Worm (Caenorhabditis elegans) whole organism, mixed stage, embryonic: Measurements from ENCODE around the gene fbxb-58.

ENCODE experiments used
- M03D4.4 ChIP-seq: sonication (generic microtip); optimal IDR thresholded peaks from 2 replicates; lab custom pipeline; 2017; ENCODE audit warnings: mild to moderate bottlenecking, missing genetic modification characterization, missing compliant biosample characterization
- bed-3 ChIP-seq: fragments of 200-800 bp; sonication (Bioruptor generic); optimal IDR thresholded peaks from 3 replicates; lab custom pipeline; 2018; ENCODE audit warnings: mild to moderate bottlenecking, missing genetic modification characterization, moderate library complexity, missing compliant biosample characterization
- blmp-1 ChIP-seq: fragments of 150-350 bp; optimal IDR thresholded peaks from 2 replicates; lab custom pipeline; 2014; ENCODE audit warnings: missing biosample characterization, missing genetic modification characterization
- ceh-39 ChIP-seq: fragments of 150-350 bp; optimal IDR thresholded peaks from 2 replicates; lab custom pipeline; 2014; ENCODE audit warnings: missing biosample characterization, missing genetic modification characterization
- ceh-43 ChIP-seq: fragments of 200-800 bp; sonication (Bioruptor generic); optimal IDR thresholded peaks from 2 replicates; lab custom pipeline; 2018; ENCODE audit warnings: mild to moderate bottlenecking, missing genetic modification characterization, moderate library complexity, missing compliant biosample characterization
- ceh-83 ChIP-seq: fragments of 200-800 bp; sonication (Bioruptor generic); optimal IDR thresholded peaks from 2 replicates; lab custom pipeline; 2018; ENCODE audit warnings: mild to moderate bottlenecking, missing genetic modification characterization, missing compliant biosample characterization
- ces-1 ChIP-seq: fragments of 150-350 bp; optimal IDR thresholded peaks from 2 replicates; lab custom pipeline; 2014; ENCODE audit warnings: missing biosample characterization, missing genetic modification reagents, missing genetic modification characterization
- cnd-1 ChIP-seq: fragments of 200-800 bp; sonication (Bioruptor generic); optimal IDR thresholded peaks from 2 replicates; lab custom pipeline; 2018; ENCODE audit warnings: mild to moderate bottlenecking, missing genetic modification characterization, missing compliant biosample characterization
- drap-1 ChIP-seq: fragments of 200-800 bp; sonication (Bioruptor generic); optimal IDR thresholded peaks from 3 replicates; lab custom pipeline; 2018; ENCODE audit warnings: mild to moderate bottlenecking, missing genetic modification characterization, missing compliant biosample characterization
- elt-1 ChIP-seq: sonication (generic microtip); optimal IDR thresholded peaks from 2 replicates; lab custom pipeline; 2017; ENCODE audit warnings: missing genetic modification characterization, mild to moderate bottlenecking, missing compliant biosample characterization, antibody characterized with exemption, moderate library complexity, borderline replicate concordance; ENCODE audit not compliant: insufficient read depth
- elt-3 ChIP-seq: fragments of 150-350 bp; optimal IDR thresholded peaks from 2 replicates; lab custom pipeline; 2014; ENCODE audit warnings: missing biosample characterization, missing genetic modification characterization
- flh-1 ChIP-seq: fragments of 200-800 bp; sonication (Bioruptor generic); optimal IDR thresholded peaks from 2 replicates; lab custom pipeline; 2018; ENCODE audit warnings: mild to moderate bottlenecking, missing genetic modification characterization, moderate library complexity, missing compliant biosample characterization
- ham-2 ChIP-seq: fragments of 200-800 bp; sonication (Bioruptor generic); optimal IDR thresholded peaks from 2 replicates; lab custom pipeline; 2018; ENCODE audit warnings: mild to moderate bottlenecking, missing genetic modification characterization, missing compliant biosample characterization
- hlh-1 ChIP-seq: fragments of 150-350 bp; optimal IDR thresholded peaks from 2 replicates; lab custom pipeline; 2014; ENCODE audit warnings: missing biosample characterization, missing genetic modification reagents, missing genetic modification characterization
- lin-13 ChIP-seq: fragments of 150-350 bp; optimal IDR thresholded peaks from 2 replicates; lab custom pipeline; 2014; ENCODE audit warnings: missing biosample characterization, missing genetic modification characterization
- lin-32 ChIP-seq: fragments of 200-800 bp; sonication (Bioruptor generic); optimal IDR thresholded peaks from 2 replicates; lab custom pipeline; 2018; ENCODE audit warnings: mild to moderate bottlenecking, missing genetic modification characterization, missing compliant biosample characterization
- lsy-2 ChIP-seq: fragments of 150-350 bp; optimal IDR thresholded peaks from 2 replicates; lab custom pipeline; 2014; ENCODE audit warnings: missing biosample characterization, missing genetic modification characterization
- mab-5 ChIP-seq: fragments of 150-350 bp; optimal IDR thresholded peaks from 2 replicates; lab custom pipeline; 2014; ENCODE audit warnings: missing biosample characterization, missing genetic modification characterization
- mep-1 ChIP-seq: fragments of 150-350 bp; optimal IDR thresholded peaks from 2 replicates; lab custom pipeline; 2017; ENCODE audit warnings: missing biosample characterization, missing genetic modification reagents, missing genetic modification characterization, inconsistent platforms
- mls-2 ChIP-seq: sonication (generic microtip); optimal IDR thresholded peaks from 2 replicates; lab custom pipeline; 2016; ENCODE audit warnings: mild to moderate bottlenecking, missing genetic modification characterization, moderate library complexity, missing compliant biosample characterization
- nhr-12 ChIP-seq: fragments of 150-350 bp; optimal IDR thresholded peaks from 2 replicates; lab custom pipeline; 2014; ENCODE audit warnings: missing biosample characterization, missing genetic modification characterization
- nhr-2 ChIP-seq: fragments of 150-350 bp; optimal IDR thresholded peaks from 2 replicates; lab custom pipeline; 2014; ENCODE audit warnings: missing biosample characterization, missing genetic modification characterization
- nhr-237 ChIP-seq: fragments of 150-350 bp; optimal IDR thresholded peaks from 2 replicates; lab custom pipeline; 2014; ENCODE audit warnings: missing biosample characterization, missing genetic modification characterization
- nhr-28 ChIP-seq: fragments of 150-350 bp; optimal IDR thresholded peaks from 2 replicates; lab custom pipeline; 2014; ENCODE audit warnings: missing biosample characterization, missing genetic modification characterization
- nhr-76 ChIP-seq: sonication (generic microtip); optimal IDR thresholded peaks from 2 replicates; lab custom pipeline; 2017; ENCODE audit warnings: missing biosample characterization, missing genetic modification characterization
- pha-4 ChIP-seq: fragments of 150-350 bp; optimal IDR thresholded peaks from 2 replicates; lab custom pipeline; 2018; ENCODE audit warnings: missing biosample characterization, missing genetic modification reagents, missing genetic modification characterization
- sem-2 ChIP-seq: fragments of 200-800 bp; sonication (Bioruptor generic); optimal IDR thresholded peaks from 2 replicates; lab custom pipeline; 2018; ENCODE audit warnings: mild to moderate bottlenecking, missing genetic modification characterization, missing compliant biosample characterization
- snpc-4 ChIP-seq: fragments of 150-350 bp; optimal IDR thresholded peaks from 2 replicates; lab custom pipeline; 2014; ENCODE audit warnings: missing biosample characterization, missing genetic modification characterization
- tbx-8 ChIP-seq: fragments of 200-800 bp; sonication (Bioruptor generic); optimal IDR thresholded peaks from 2 replicates; lab custom pipeline; 2018; ENCODE audit warnings: mild to moderate bottlenecking, missing genetic modification characterization, moderate library complexity, missing compliant biosample characterization
- unc-120 ChIP-seq: sonication (generic microtip); optimal IDR thresholded peaks from 2 replicates; lab custom pipeline; 2017; ENCODE audit warnings: missing genetic modification characterization, missing compliant biosample characterization; ENCODE audit not compliant: poor library complexity, severe bottlenecking
- unc-62 ChIP-seq: fragments of 150-350 bp; optimal IDR thresholded peaks from 2 replicates; lab custom pipeline; 2014; ENCODE audit warnings: missing biosample characterization, missing genetic modification reagents, missing genetic modification characterization
- ztf-11 ChIP-seq: fragments of 150-350 bp; optimal IDR thresholded peaks from 2 replicates; lab custom pipeline; 2014; ENCODE audit warnings: missing biosample characterization, missing genetic modification characterization

fbxb-58 gene

DNA sequence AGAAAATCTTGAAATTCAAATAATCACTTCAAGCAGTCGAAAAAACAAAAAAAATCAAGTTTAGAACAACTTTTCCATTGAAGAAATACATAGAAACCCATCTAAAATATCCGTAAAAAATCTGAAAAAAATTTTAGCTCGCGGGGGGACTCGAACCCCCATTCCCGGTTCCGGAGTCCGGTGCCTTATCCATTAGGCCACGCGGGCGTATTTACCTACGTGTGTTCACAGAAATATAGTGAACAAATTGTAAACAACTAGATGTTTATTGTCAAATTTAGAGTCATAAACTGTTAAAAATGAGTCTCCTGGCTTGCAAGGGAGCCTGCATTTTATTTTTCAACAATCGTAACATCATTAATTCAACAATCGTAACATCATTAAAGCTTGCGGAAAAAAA, 1.8 kb downstream of the fbxb-58 start:
- TF ChIP-seq nhr-28, result no peak
- TF ChIP-seq elt-1 (tag; lab: Kevin White, UChicago), result no peak
- TF ChIP-seq ham-2, result no peak

DNA sequence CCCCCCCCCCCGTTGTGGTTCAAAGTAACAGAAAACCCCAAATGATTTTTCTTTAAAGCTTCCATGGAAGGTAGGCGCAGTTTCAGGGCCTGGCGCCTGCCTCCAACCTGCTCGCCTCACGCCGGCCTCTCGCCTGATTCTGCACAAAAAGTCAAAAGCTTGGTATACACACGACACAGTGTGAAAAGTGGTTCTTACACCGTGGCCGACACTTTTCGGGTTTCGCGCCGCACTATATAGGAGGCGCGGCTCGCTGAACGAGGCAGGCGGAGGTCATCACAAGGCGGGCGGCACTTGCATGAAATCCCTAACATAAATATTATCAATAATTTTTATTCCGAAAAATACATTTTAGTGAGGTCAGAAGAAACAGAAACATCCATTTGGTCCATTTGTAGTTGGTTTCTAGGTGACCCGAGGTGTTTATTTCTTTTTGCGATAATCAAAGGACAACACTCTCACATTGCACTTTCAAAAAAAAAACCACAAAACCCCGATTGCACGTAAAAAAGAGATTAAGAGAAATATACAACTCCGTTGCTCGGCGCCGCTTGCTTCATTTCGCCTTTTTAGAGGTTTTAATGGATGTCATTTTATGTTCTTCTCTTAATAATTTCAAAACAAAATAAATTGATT, 3.1 kb downstream of the fbxb-58 start, which contains the start of gene ZK380.2:
Gene ZK380.2, plus strand, starts transcription at position 586 of the 636 bp plus-strand sequence.
- TF ChIP-seq ham-2, result no peak
- TF ChIP-seq nhr-12, result no peak
- TF ChIP-seq lin-32 (GFP tag; lab: Kevin White, UChicago), result no peak
- no peak for TF ChIP-seq pha-4
- no peak for TF ChIP-seq ces-1 (GFP tag; lab: Kevin White, UChicago)
- no peak for TF ChIP-seq ceh-43
- TF ChIP-seq lin-13 (tag; lab: Kevin White, UChicago), result no peak
- TF ChIP-seq mab-5 (tag; lab: Kevin White, UChicago), result no peak
- TF ChIP-seq mep-1 (tag; lab: Kevin White, UChicago), result no peak
- no peak for TF ChIP-seq nhr-237 (tag; lab: Kevin White, UChicago)
- TF ChIP-seq nhr-76, result no peak
- TF ChIP-seq ceh-83 (GFP tag; lab: Kevin White, UChicago), result no peak
- TF ChIP-seq nhr-2, result no peak
- TF ChIP-seq lsy-2 (tag; lab: Kevin White, UChicago), result no peak
- TF ChIP-seq tbx-8 (GFP tag; lab: Kevin White, UChicago), result no peak
- TF ChIP-seq elt-1 (tag; lab: Kevin White, UChicago), result no peak

DNA sequence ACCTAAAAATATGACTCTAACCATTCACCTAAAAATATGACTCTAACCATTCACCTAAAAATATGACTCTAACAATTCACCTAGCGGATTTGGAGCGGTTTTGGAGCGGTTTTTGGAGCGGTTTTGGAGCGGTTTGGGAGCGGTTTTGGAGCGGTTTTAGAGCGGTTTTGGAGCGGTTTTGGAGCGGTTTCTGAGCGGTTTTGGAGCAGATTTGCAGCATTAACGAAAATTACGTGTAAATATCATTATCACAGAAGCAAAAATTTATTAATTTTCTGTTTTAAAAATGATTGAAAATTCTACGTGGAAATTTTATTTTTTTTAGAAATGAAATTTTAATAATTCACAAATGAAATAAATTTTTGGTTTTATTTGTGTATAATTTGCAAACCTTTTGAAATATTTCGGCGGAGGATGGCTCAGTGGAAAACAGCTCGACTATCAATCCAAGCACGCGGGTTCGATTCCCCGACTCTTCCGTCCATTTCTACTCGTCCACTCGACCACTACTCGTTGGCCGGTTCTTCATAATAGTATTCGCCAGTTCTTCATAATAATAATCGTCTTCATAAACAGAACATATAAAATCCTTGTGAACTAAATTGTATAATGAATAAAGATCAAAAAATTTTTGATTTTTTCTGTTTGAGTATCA, 15.6 kb downstream of the fbxb-58 start:
- TF ChIP-seq ztf-11 (tag; lab: Kevin White, UChicago) (no peak), M03D4.4 (no peak), bed-3 (GFP tag; lab: Kevin White, UChicago) (no peak), unc-62 (GFP tag; lab: Kevin White, UChicago) (no peak), ceh-39 (no peak), mab-5 (tag; lab: Kevin White, UChicago) (no peak), pha-4 (no peak), ceh-43 (no peak), nhr-76 (no peak), nhr-237 (tag; lab: Kevin White, UChicago) (no peak), mls-2 (tag; lab: Kevin White, UChicago) (no peak), ceh-83 (GFP tag; lab: Kevin White, UChicago) (no peak), hlh-1 (tag; lab: Kevin White, UChicago) (no peak), mep-1 (tag; lab: Kevin White, UChicago) (no peak), sem-2 (GFP tag; lab: Kevin White, UChicago) (no peak), lsy-2 (tag; lab: Kevin White, UChicago) (no peak), lin-13 (tag; lab: Kevin White, UChicago) (no peak), blmp-1 (tag; lab: Kevin White, UChicago) (no peak), ham-2 (no peak), elt-3 (tag; lab: Kevin White, UChicago) (no peak)
- TF ChIP-seq, all 35 proteins: peak for 0

DNA sequence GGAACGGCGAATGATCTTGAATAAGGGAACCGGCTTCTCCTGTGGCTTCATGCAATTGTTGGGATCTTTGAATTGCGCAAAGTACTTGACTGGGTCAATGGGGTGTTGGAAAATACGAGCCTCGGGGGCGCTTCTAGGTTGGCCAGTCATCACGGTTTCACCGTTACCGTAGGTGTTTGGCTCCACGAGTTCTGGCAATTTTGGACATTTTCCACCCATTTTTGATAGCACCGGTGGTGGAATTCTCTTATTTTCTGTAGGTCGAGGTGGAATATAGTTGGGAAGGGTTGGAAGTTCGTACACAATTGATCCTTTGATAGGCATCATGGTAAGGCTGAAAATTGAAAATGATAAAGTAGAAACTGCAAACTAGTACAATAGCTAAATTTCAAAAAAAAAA, 23.7 kb downstream of the fbxb-58 start, which contains the start of gene ZK380.4:
Gene ZK380.4, minus strand, starts transcription at position 327 of the 400 bp plus-strand sequence.
- TF ChIP-seq lsy-2 (tag; lab: Kevin White, UChicago), result no peak
- TF ChIP-seq drap-1 (GFP tag; lab: Kevin White, UChicago), result no peak
- TF ChIP-seq blmp-1 (tag; lab: Kevin White, UChicago), result no peak
- no peak for TF ChIP-seq M03D4.4
- TF ChIP-seq mab-5 (tag; lab: Kevin White, UChicago), result no peak
- TF ChIP-seq nhr-28, result no peak
- no peak for TF ChIP-seq ztf-11 (tag; lab: Kevin White, UChicago)
- no peak for TF ChIP-seq unc-120
- TF ChIP-seq ham-2, result no peak
- TF ChIP-seq bed-3 (GFP tag; lab: Kevin White, UChicago), result no peak
- no peak for TF ChIP-seq nhr-237 (tag; lab: Kevin White, UChicago)
- TF ChIP-seq snpc-4 (tag; lab: Kevin White, UChicago), result no peak
- TF ChIP-seq lin-32 (GFP tag; lab: Kevin White, UChicago), result no peak

DNA sequence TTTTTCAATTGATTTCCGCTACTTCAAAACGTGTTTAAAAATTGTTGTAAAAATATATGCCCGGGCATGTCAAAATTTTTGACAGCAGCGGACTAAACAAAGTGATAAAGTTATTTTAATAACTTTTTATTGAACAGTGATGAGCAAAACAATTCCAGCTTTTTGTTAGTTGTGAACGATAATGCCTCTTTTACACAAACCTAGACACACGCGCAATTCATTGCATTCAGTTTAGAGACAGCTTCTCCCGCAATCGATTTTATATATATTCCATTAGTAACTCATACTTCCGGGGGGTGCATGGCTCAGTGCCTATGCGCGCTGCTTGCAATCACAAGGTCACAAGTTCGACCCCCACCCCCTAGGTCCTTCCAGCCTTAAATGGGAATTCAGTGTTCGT, 26.2 kb downstream of the fbxb-58 start, which contains the start of gene ZK380.6:
Gene ZK380.6, plus strand, starts transcription at position 301 of the 400 bp plus-strand sequence.
- no peak for TF ChIP-seq cnd-1 (tag; lab: Kevin White, UChicago)
- no peak for TF ChIP-seq tbx-8 (GFP tag; lab: Kevin White, UChicago)
- no peak for TF ChIP-seq flh-1 (GFP tag; lab: Kevin White, UChicago)
- TF ChIP-seq blmp-1 (tag; lab: Kevin White, UChicago), result no peak
- TF ChIP-seq lsy-2 (tag; lab: Kevin White, UChicago), result no peak
- TF ChIP-seq sem-2 (GFP tag; lab: Kevin White, UChicago), result no peak
- no peak for TF ChIP-seq ztf-11 (tag; lab: Kevin White, UChicago)
- no peak for TF ChIP-seq elt-1 (tag; lab: Kevin White, UChicago)
- TF ChIP-seq bed-3 (GFP tag; lab: Kevin White, UChicago), result no peak
- TF ChIP-seq nhr-237 (tag; lab: Kevin White, UChicago), result no peak
- TF ChIP-seq lin-13 (tag; lab: Kevin White, UChicago), result no peak
- TF ChIP-seq nhr-12, result no peak
- TF ChIP-seq unc-62 (GFP tag; lab: Kevin White, UChicago), result no peak
- no peak for TF ChIP-seq unc-120
- no peak for TF ChIP-seq ham-2
- TF ChIP-seq elt-3 (tag; lab: Kevin White, UChicago), result no peak
- no peak for TF ChIP-seq M03D4.4
- TF ChIP-seq nhr-2, result no peak
